Worm (Caenorhabditis elegans) whole organism, L4 larva: ENCODE data around the gene C42D8.1.
A peak's percentile ranks its signal among the peaks of the same experiment; 100 is the strongest.

Source experiments
- F37D6.2 ChIP-seq: sonication (generic microtip); optimal IDR thresholded peaks from 2 replicates; lab custom pipeline; 2016; ENCODE audit warnings: mild to moderate bottlenecking, missing genetic modification characterization, missing compliant biosample characterization
- fos-1 ChIP-seq: fragments of 150-350 bp; optimal IDR thresholded peaks from 2 replicates; lab custom pipeline; 2014; ENCODE audit warnings: missing biosample characterization, missing genetic modification characterization
- lin-29 ChIP-seq: fragments of 200-800 bp; sonication (Bioruptor generic); IDR thresholded peaks from 2 replicates; pipeline ENCODE4 v1.3.6; 2022; ENCODE audit warnings: missing genetic modification reagents, missing genetic modification characterization, missing compliant biosample characterization
- madf-5 ChIP-seq, 2 experiments: fragments of 200-800 bp; sonication (Bioruptor generic); IDR thresholded peaks; 2 replicates each; pipeline ENCODE4 v1.3.6; 2022; ENCODE audit warnings: missing compliant biosample characterization in 2 of 2, missing genetic modification characterization in 2 of 2
- mep-1 ChIP-seq: fragments of 150-350 bp; sonication (generic microtip); optimal IDR thresholded peaks from 3 replicates; lab custom pipeline; 2014; ENCODE audit warnings: missing biosample characterization, missing genetic modification characterization
- sdz-12 ChIP-seq: fragments of 200-800 bp; sonication (Bioruptor generic); optimal IDR thresholded peaks from 2 replicates; lab custom pipeline; 2018; ENCODE audit warnings: mild to moderate bottlenecking, missing genetic modification characterization, missing compliant biosample characterization
- ztf-11 ChIP-seq: fragments of 150-350 bp; optimal IDR thresholded peaks from 2 replicates; lab custom pipeline; 2014; ENCODE audit warnings: missing biosample characterization, missing genetic modification characterization

DNA sequence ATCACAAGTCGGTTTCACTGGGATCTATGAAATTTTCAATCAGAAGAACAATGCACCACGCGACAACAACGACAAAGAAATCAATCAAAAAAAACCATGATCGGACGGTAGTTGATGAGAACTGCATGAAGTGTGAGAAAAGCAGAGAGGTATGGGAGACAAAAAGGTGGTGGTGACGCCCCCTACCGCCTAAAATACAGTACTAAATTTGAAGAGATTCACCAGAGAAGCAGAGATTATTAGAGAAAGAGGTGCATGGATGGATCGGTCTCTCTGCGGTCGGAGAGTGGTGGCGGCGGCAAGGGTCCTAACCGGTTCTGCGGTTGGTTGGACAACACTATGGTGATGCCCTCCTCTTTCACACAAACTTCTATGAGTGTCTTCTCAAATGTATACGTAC, 9.9 kb downstream of the C42D8.1 start:
- TF ChIP-seq ztf-11 (tag; lab: Kevin White, UChicago): no peak
- TF ChIP-seq madf-5 (GFP tag; IDR thresholded peaks at IDR 0.05; lab: Robert Waterston, UW): no peak
- peak; percentile 42 for TF ChIP-seq mep-1 (tag; lab: Kevin White, UChicago)
- no peak for TF ChIP-seq fos-1 (tag; lab: Kevin White, UChicago)
- TF ChIP-seq lin-29 (GFP tag; lab: Robert Waterston, UW): no peak
- no peak for TF ChIP-seq sdz-12 (GFP tag; lab: Kevin White, UChicago)
- TF ChIP-seq F37D6.2 (tag; lab: Kevin White, UChicago): no peak
